Fruit fly (Drosophila melanogaster): ENCODE measurements around the gene CG4338.

- TF ChIP-seq Sin3A (optimal IDR thresholded peaks at IDR 0.05) (no peak), psq (optimal IDR thresholded peaks at IDR 0.05) (no peak)
These were observed 5.5 kb downstream of the CG4338 start for dm6 chr3R:15280619-15281334.
